5 worm cellular contexts compared by ENCODE assay signal in the genomic region with DNA sequence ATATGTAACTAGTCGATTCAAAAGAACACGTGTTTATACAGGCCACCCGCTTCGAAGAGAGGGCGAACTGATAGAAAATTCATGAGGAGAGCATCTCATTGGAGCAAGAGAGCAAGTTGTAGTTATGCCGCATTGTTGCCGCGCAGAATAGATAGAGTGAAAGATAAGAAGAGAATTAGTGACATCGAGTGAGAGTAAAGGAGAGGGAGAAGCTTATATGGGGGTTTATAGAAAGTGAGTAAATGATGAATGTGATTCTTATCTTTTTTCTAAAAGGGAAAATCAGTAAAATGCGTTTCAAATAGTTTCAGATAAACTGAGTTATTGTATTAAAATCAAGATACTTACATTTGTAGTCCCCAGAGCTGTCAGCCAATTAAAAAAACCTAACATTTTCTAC.
TF ChIP-seq lines count a peak whose summit lies in the region.

No protein-coding gene starts in this region.

TF ChIP-seq in whole organism, L1 larva, 84 proteins besides CTCF, POLR2A, EP300 and RAD21:
- peak; percentile 15 for TF ChIP-seq blmp-1 (tag; optimal IDR thresholded peaks at IDR 0.05; lab: Kevin White, UChicago)
- no peak for TF ChIP-seq lin-15B (tag; optimal IDR thresholded peaks at IDR 0.05; lab: Kevin White, UChicago)
- peak; percentile 47 for TF ChIP-seq elt-2 (tag; optimal IDR thresholded peaks at IDR 0.05; lab: Kevin White, UChicago)
- no peak for TF ChIP-seq efl-1 (optimal IDR thresholded peaks at IDR 0.05; lab: Kevin White, UChicago)
- TF ChIP-seq efl-1 (GFP tag; optimal IDR thresholded peaks at IDR 0.05 in 1 of 2; lab: Kevin White, UChicago) = peak in 1 of 2 experiments; percentile 42
- peak; percentile 24 for TF ChIP-seq lin-14 (GFP tag; optimal IDR thresholded peaks at IDR 0.05; lab: Kevin White, UChicago)
- TF ChIP-seq nhr-237 (tag; optimal IDR thresholded peaks at IDR 0.05; lab: Kevin White, UChicago) = no peak

TF ChIP-seq in whole organism, L2 larva, 48 proteins besides CTCF, POLR2A, EP300 and RAD21:
- peak; percentile 36 for TF ChIP-seq zag-1 (tag; optimal IDR thresholded peaks at IDR 0.05; lab: Kevin White, UChicago)
- peak; percentile 40 for TF ChIP-seq mab-5 (tag; optimal IDR thresholded peaks at IDR 0.05; lab: Kevin White, UChicago)
- TF ChIP-seq sma-9 (GFP tag; optimal IDR thresholded peaks at IDR 0.05; lab: Kevin White, UChicago) = peak; percentile 21
- TF ChIP-seq sma-9 (tag; optimal IDR thresholded peaks at IDR 0.05; lab: Kevin White, UChicago) = no peak
- no peak for TF ChIP-seq lin-11 (tag; optimal IDR thresholded peaks at IDR 0.05; lab: Kevin White, UChicago)
- TF ChIP-seq F13H6.1 (tag; optimal IDR thresholded peaks at IDR 0.05; lab: Kevin White, UChicago) = peak; percentile 2
- peak; percentile 21 for TF ChIP-seq fos-1 (tag; optimal IDR thresholded peaks at IDR 0.05; lab: Kevin White, UChicago)
- TF ChIP-seq unc-39 (tag; optimal IDR thresholded peaks at IDR 0.05; lab: Kevin White, UChicago) = no peak
- TF ChIP-seq unc-55 (GFP tag; optimal IDR thresholded peaks at IDR 0.05; lab: Kevin White, UChicago) = peak; percentile 69

TF ChIP-seq in whole organism, L3 larva, 47 proteins besides CTCF, POLR2A, EP300 and RAD21:
- no peak for TF ChIP-seq egl-5 (tag; optimal IDR thresholded peaks at IDR 0.05; lab: Kevin White, UChicago)
- TF ChIP-seq nhr-11 (tag; optimal IDR thresholded peaks at IDR 0.05; lab: Kevin White, UChicago) = no peak
- peak; percentile 11 for TF ChIP-seq pha-4 (tag; optimal IDR thresholded peaks at IDR 0.05; lab: Kevin White, UChicago)
- TF ChIP-seq elt-2 (tag; optimal IDR thresholded peaks at IDR 0.05; lab: Kevin White, UChicago) = peak; percentile 65
- no peak for TF ChIP-seq ceh-16 (tag; optimal IDR thresholded peaks at IDR 0.05; lab: Kevin White, UChicago)
- no peak for TF ChIP-seq nhr-12 (tag; optimal IDR thresholded peaks at IDR 0.05; lab: Kevin White, UChicago)
- TF ChIP-seq nfya-1 (tag; optimal IDR thresholded peaks at IDR 0.05; lab: Kevin White, UChicago; ENCODE audit: insufficient read depth) = peak; percentile 13
- peak; percentile 88 for TF ChIP-seq elt-1 (tag; optimal IDR thresholded peaks at IDR 0.05; lab: Kevin White, UChicago)
- TF ChIP-seq pqm-1 (tag; optimal IDR thresholded peaks at IDR 0.05; lab: Kevin White, UChicago) = peak; percentile 23
TF ChIP-seq in whole organism, L3 larva: peak in this region for 5.

TF ChIP-seq in whole organism, L4 larva, 104 proteins besides CTCF, POLR2A, EP300 and RAD21:
- no peak for TF ChIP-seq lin-39 (tag; optimal IDR thresholded peaks at IDR 0.05; lab: Kevin White, UChicago)
- TF ChIP-seq aly-2 (tag; optimal IDR thresholded peaks at IDR 0.05; lab: Kevin White, UChicago) = no peak
- peak; percentile 6 for TF ChIP-seq mxl-3 (GFP tag; optimal IDR thresholded peaks at IDR 0.05; lab: Kevin White, UChicago)
- no peak for TF ChIP-seq mdt-29 (GFP tag; IDR thresholded peaks at IDR 0.05; lab: Robert Waterston, UW)
- no peak for TF ChIP-seq fos-1 (tag; optimal IDR thresholded peaks at IDR 0.05; lab: Kevin White, UChicago)
- no peak for TF ChIP-seq ceh-32 (tag; optimal IDR thresholded peaks at IDR 0.05; lab: Kevin White, UChicago; ENCODE audit: poor library complexity)
- peak; percentile 19 for TF ChIP-seq hlh-11 (tag; optimal IDR thresholded peaks at IDR 0.05; lab: Kevin White, UChicago)
- TF ChIP-seq aha-1 (tag; lab: Kevin White, UChicago) = peak; percentile 88
- no peak for TF ChIP-seq zag-1 (tag; optimal IDR thresholded peaks at IDR 0.05; lab: Kevin White, UChicago)
- TF ChIP-seq hif-1 (tag; optimal IDR thresholded peaks at IDR 0.05; lab: Kevin White, UChicago) = no peak
- no peak for TF ChIP-seq ama-1 (optimal IDR thresholded peaks at IDR 0.05; lab: Kevin White, UChicago)
TF ChIP-seq in whole organism, L4 larva: peak in this region for 3.

TF ChIP-seq in whole organism, young adult, 124 proteins besides CTCF, POLR2A, EP300 and RAD21:
- TF ChIP-seq nhr-80 (tag; optimal IDR thresholded peaks at IDR 0.05; lab: Kevin White, UChicago) (peak; percentile 29), hsf-1 (GFP tag; IDR thresholded peaks at IDR 0.05; lab: Robert Waterston, UW) (no peak), F33H1.4 (GFP tag; IDR thresholded peaks at IDR 0.05; lab: Robert Waterston, UW) (no peak), egl-18 (GFP tag; IDR thresholded peaks at IDR 0.05; lab: Robert Waterston, UW) (no peak)
